Fruit fly (Drosophila melanogaster): ENCODE results near the gene CG17075.

- no peak for TF ChIP-seq fru (GFP tag; optimal IDR thresholded peaks at IDR 0.05)
- no peak for TF ChIP-seq usp (GFP tag; optimal IDR thresholded peaks at IDR 0.05)
- no peak for TF ChIP-seq Mio (GFP tag; optimal IDR thresholded peaks at IDR 0.05)
- TF ChIP-seq rgr (GFP tag; optimal IDR thresholded peaks at IDR 0.05), result no peak
- TF ChIP-seq Dfd (GFP tag; optimal IDR thresholded peaks at IDR 0.05), result no peak
- TF ChIP-seq pan (optimal IDR thresholded peaks at IDR 0.05), result no peak
Observed at dm6 chr2L:246656-247340, 20.5 kb downstream of the CG17075 start.

All from whole organism, wandering third instar larva.